Worm (Caenorhabditis elegans) whole organism, L4 larva: ENCODE data around the gene acdh-7.

ENCODE experiments used
- aly-2 ChIP-seq: sonication (generic microtip); optimal IDR thresholded peaks from 2 replicates; lab custom pipeline; 2018; ENCODE audit warnings: missing biosample characterization, missing genetic modification characterization
- ceh-82 ChIP-seq: sonication (generic microtip); optimal IDR thresholded peaks from 2 replicates; lab custom pipeline; 2017; ENCODE audit warnings: missing biosample characterization, missing genetic modification characterization
- cey-2 ChIP-seq: sonication (generic microtip); optimal IDR thresholded peaks from 3 replicates; lab custom pipeline; 2017; ENCODE audit warnings: missing genetic modification characterization, mild to moderate bottlenecking, missing compliant biosample characterization, antibody characterized with exemption, borderline replicate concordance; ENCODE audit not compliant: insufficient read depth
- dve-1 ChIP-seq: sonication (generic microtip); optimal IDR thresholded peaks from 2 replicates; lab custom pipeline; 2017; ENCODE audit warnings: antibody characterized with exemption, mild to moderate bottlenecking, missing genetic modification characterization, missing compliant biosample characterization; ENCODE audit not compliant: insufficient read depth
- lin-13 ChIP-seq: fragments of 150-350 bp; optimal IDR thresholded peaks from 2 replicates; lab custom pipeline; 2014; ENCODE audit warnings: missing biosample characterization, missing genetic modification reagents, missing genetic modification characterization
- lir-3 ChIP-seq: sonication (generic microtip); optimal IDR thresholded peaks from 2 replicates; lab custom pipeline; 2016; ENCODE audit warnings: mild to moderate bottlenecking, missing genetic modification characterization, missing compliant biosample characterization
- lsy-2 ChIP-seq, 2 experiments: fragments of 150-350 bp in 1 of 2; sonication (generic microtip) in 1 of 2; optimal IDR thresholded peaks; 2 replicates each; lab custom pipeline; 2014 to 2017; ENCODE audit warnings: missing biosample characterization in 2 of 2, missing genetic modification characterization in 2 of 2
- nhr-11 ChIP-seq: fragments of 150-350 bp; optimal IDR thresholded peaks from 2 replicates; lab custom pipeline; 2014; ENCODE audit warnings: missing biosample characterization, missing genetic modification characterization
- snpc-4 ChIP-seq: fragments of 150-350 bp; optimal IDR thresholded peaks from 2 replicates; lab custom pipeline; 2014; ENCODE audit warnings: missing biosample characterization, missing genetic modification characterization
- zag-1 ChIP-seq: fragments of 150-350 bp; optimal IDR thresholded peaks from 2 replicates; lab custom pipeline; 2014; ENCODE audit warnings: missing biosample characterization, missing genetic modification characterization
- ztf-11 ChIP-seq: fragments of 150-350 bp; optimal IDR thresholded peaks from 2 replicates; lab custom pipeline; 2014; ENCODE audit warnings: missing biosample characterization, missing genetic modification characterization

ce11 chrX:17197824-17198223, 19.1 kb downstream of the acdh-7 start:
- TF ChIP-seq cey-2 (no peak), lsy-2 (tag; optimal IDR thresholded peaks at IDR 0.05; lab: Kevin White, UChicago) (no peak), lir-3 (tag; lab: Kevin White, UChicago) (no peak), ztf-11 (tag; lab: Kevin White, UChicago) (no peak), lin-13 (GFP tag; lab: Kevin White, UChicago) (no peak), ceh-82 (no peak), zag-1 (tag; lab: Kevin White, UChicago) (no peak), aly-2 (tag; lab: Kevin White, UChicago) (no peak), nhr-11 (no peak), dve-1 (peak; percentile 57), snpc-4 (tag; lab: Kevin White, UChicago) (no peak)
